Worm (Caenorhabditis elegans): ENCODE data around the gene nhr-47.
A peak's percentile ranks its signal among the peaks of the same experiment; 100 is the strongest.

nhr-47 gene

DNA sequence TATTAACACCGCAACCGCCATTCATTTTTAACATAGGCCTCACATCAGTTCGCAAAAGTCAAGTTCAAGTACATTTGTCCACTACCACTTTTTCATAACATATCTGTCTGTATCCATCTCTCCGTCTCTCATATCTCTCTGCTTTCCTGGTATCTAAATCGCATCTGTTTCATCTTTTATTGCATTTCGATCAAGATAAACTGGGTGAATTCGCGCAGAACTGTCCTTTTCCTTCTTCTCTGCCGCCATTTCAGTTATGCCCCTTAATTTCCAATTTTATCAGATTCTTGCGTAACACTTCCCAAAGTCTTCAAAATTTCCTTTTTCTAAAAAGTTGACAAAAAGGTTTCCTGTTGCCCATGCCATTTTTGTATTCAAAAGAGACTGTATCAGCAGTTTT lies 18.2 kb downstream of the nhr-47 start (continued):
- TF ChIP-seq rnt-1 (tag; optimal IDR thresholded peaks at IDR 0.05) (peak; percentile 13), C34B4.2 (tag; optimal IDR thresholded peaks at IDR 0.05) (no peak), sox-4 (tag; optimal IDR thresholded peaks at IDR 0.05) (no peak), fkh-8 (tag; optimal IDR thresholded peaks at IDR 0.05) (no peak), unc-130 (tag; optimal IDR thresholded peaks at IDR 0.05) (no peak)

DNA sequence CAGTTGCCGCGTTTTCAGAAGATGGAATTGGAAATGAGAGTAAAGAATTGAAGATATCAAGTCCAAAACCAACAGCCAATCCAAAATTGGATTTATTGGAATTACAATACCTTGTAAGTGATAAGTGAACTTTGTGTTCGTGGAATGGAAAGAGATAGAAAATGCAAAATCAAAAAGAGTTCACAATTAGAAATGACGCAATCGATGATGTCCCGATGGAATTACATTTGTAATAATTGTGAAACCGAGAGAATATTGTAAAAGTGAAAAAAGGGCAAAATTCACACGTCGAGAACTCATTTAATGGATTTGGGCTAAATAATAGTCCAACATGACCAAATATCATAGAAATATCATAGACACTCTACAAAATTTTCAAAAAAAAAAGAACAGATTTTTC lies 20.2 kb downstream of the nhr-47 start:
- no peak for TF ChIP-seq dpl-1 (GFP tag; optimal IDR thresholded peaks at IDR 0.05)
- TF ChIP-seq isw-1 (GFP tag; IDR thresholded peaks at IDR 0.05) = no peak
- no peak for TF ChIP-seq ceh-82 (tag; optimal IDR thresholded peaks at IDR 0.05)
- no peak for TF ChIP-seq hlh-4 (tag; optimal IDR thresholded peaks at IDR 0.05)
- TF ChIP-seq tlp-1 (tag; optimal IDR thresholded peaks at IDR 0.05) = no peak
- TF ChIP-seq ztf-11 (tag; optimal IDR thresholded peaks at IDR 0.05) = no peak

DNA sequence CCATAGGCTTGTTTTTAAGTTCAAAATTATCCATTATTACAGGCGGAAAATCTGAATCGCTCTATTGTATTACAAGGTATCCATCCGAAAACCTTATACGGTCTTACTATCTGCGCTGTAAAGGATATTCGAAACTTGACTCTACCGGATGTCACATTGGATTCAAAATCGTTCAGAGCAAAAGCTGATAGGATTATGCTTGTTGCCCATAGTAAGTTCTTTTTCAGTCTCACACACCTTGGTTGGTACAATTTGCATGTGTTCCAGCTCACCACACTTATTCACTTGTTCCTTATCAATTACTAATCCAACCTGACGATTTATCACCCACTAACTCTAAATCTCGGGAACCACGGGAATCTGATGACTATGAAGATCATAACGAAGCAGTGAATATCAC lies 22.6 kb downstream of the nhr-47 start:
- no peak for TF ChIP-seq ceh-8 (GFP tag; optimal IDR thresholded peaks at IDR 0.05)
- TF ChIP-seq zag-1 (tag; optimal IDR thresholded peaks at IDR 0.05) = no peak
- TF ChIP-seq dpl-1 (GFP tag; optimal IDR thresholded peaks at IDR 0.05) = no peak
- no peak for TF ChIP-seq nhr-11 (tag; optimal IDR thresholded peaks at IDR 0.05)
- TF ChIP-seq lin-35 (GFP tag; optimal IDR thresholded peaks at IDR 0.05) = no peak
- TF ChIP-seq elt-2 (tag; optimal IDR thresholded peaks at IDR 0.05) = no peak
- TF ChIP-seq dsc-1 (tag; optimal IDR thresholded peaks at IDR 0.05) = no peak
- TF ChIP-seq aha-1 (tag; optimal IDR thresholded peaks at IDR 0.05) = no peak
- TF ChIP-seq Y116A8C.19 (tag; optimal IDR thresholded peaks at IDR 0.05; ENCODE audit: borderline replicate concordance) = no peak
- TF ChIP-seq mef-2 (tag; optimal IDR thresholded peaks at IDR 0.05) = no peak
- TF ChIP-seq ceh-90 (tag; optimal IDR thresholded peaks at IDR 0.05) = no peak
- TF ChIP-seq snu-23 (GFP tag; optimal IDR thresholded peaks at IDR 0.05) = no peak
- no peak for TF ChIP-seq pag-3 (tag; optimal IDR thresholded peaks at IDR 0.05; ENCODE audit: borderline replicate concordance, insufficient read depth)
- TF ChIP-seq nhr-76 (tag; optimal IDR thresholded peaks at IDR 0.05) = no peak
- no peak for TF ChIP-seq irx-1 (tag; optimal IDR thresholded peaks at IDR 0.05)
- TF ChIP-seq fkh-8 (tag; optimal IDR thresholded peaks at IDR 0.05) = no peak
- no peak for TF ChIP-seq lsy-2 (tag; optimal IDR thresholded peaks at IDR 0.05)
- no peak for TF ChIP-seq alr-1 (tag; optimal IDR thresholded peaks at IDR 0.05; ENCODE audit: borderline replicate concordance)
- no peak for TF ChIP-seq nhr-47 (tag; optimal IDR thresholded peaks at IDR 0.05)
- no peak for TF ChIP-seq C04F5.9 (tag; optimal IDR thresholded peaks at IDR 0.05)

DNA sequence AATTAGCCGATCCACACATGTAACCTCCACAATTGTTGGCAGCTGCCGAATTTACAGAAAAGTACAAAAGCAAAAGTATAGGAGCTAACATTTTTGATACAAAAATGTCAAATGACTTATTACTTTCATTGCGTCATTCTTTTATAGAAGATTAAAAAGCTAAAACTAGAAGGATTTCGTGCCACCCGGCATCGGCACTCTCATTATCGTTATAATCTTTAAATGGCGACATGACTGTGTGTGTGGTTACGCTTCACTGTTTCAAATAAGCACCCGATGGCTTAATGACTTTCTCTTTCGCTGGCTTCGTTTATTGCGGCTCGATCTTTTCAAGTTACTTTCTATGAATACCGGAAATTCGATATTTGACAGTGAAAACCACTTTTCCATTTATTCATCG lies 28.7 kb downstream of the nhr-47 start, which contains the start of gene grl-1:
Gene grl-1 (minus strand): TSS at position 101 of the 400 bp plus-strand sequence.
- TF ChIP-seq ces-1 (GFP tag; optimal IDR thresholded peaks at IDR 0.05) (no peak), lin-14 (GFP tag; optimal IDR thresholded peaks at IDR 0.05) (no peak), ceh-63 (GFP tag; optimal IDR thresholded peaks at IDR 0.05) (no peak), fkh-8 (tag; optimal IDR thresholded peaks at IDR 0.05) (no peak), skn-1 (tag; optimal IDR thresholded peaks at IDR 0.05) (no peak), C04F5.9 (tag; optimal IDR thresholded peaks at IDR 0.05) (no peak), dpl-1 (GFP tag; optimal IDR thresholded peaks at IDR 0.05) (no peak), ceh-8 (GFP tag; optimal IDR thresholded peaks at IDR 0.05) (no peak), nhr-47 (tag; optimal IDR thresholded peaks at IDR 0.05) (no peak), unc-62 (GFP tag; optimal IDR thresholded peaks at IDR 0.05) (no peak), nhr-90 (tag; optimal IDR thresholded peaks at IDR 0.05; ENCODE audit: poor library complexity) (no peak), rnt-1 (tag; optimal IDR thresholded peaks at IDR 0.05) (no peak)

DNA sequence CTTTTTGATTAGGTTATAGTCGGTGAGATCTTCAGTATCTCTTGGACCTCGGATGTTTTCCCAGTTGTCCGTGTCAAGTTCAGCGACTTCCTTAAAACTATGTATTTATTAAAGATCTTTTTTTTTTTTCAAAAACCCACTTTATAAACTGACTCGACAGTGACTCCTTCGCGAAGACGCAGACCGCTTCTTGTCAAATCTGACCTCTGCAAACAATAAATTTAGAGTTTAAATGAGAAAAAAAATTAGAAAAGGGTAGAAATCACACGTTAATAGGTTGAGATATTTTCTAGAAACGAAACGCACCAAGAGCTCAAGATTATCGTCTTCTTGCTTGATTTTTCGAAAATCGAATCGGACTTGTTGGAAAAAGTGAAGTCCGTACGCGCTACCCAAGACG lies 30.7 kb downstream of the nhr-47 start, which contains the start of gene C24G6.8:
Gene C24G6.8 (minus strand): TSS at position 101 of the 400 bp plus-strand sequence.
- TF ChIP-seq efl-1 (optimal IDR thresholded peaks at IDR 0.05) (no peak), efl-1 (GFP tag; optimal IDR thresholded peaks at IDR 0.05 in 1 of 2) (peak in 1 of 2 experiments; percentile 68), elt-3 (tag; optimal IDR thresholded peaks at IDR 0.05) (no peak), rnt-1 (tag; optimal IDR thresholded peaks at IDR 0.05) (no peak), ceh-63 (GFP tag; optimal IDR thresholded peaks at IDR 0.05) (no peak), nhr-11 (tag; optimal IDR thresholded peaks at IDR 0.05) (no peak), C34B4.2 (tag; optimal IDR thresholded peaks at IDR 0.05) (no peak)
